Fruit fly (Drosophila melanogaster): ENCODE measurements around the gene Cdk8.

Cdk8 gene

dm6 chr3L:9838534-9838933 lies at the start of gene Cdk8:
Gene Cdk8 (minus strand): TSS chr3L:9838670.
- TF ChIP-seq ttk (optimal IDR thresholded peaks at IDR 0.05): no peak
- no peak for TF ChIP-seq h (optimal IDR thresholded peaks at IDR 0.05)
- TF ChIP-seq psq (optimal IDR thresholded peaks at IDR 0.05): no peak
- no peak for TF ChIP-seq Myc (optimal IDR thresholded peaks at IDR 0.05)
- no peak for TF ChIP-seq insv (optimal IDR thresholded peaks at IDR 0.05)
- TF ChIP-seq Sin3A (optimal IDR thresholded peaks at IDR 0.05): no peak

dm6 chr3L:9878685-9879084 lies 40.2 kb upstream of the Cdk8 start, which contains the start of gene CG34382:
Gene CG34382 (plus strand): TSS chr3L:9878985.
- TF ChIP-seq psq (optimal IDR thresholded peaks at IDR 0.05) (no peak), h (optimal IDR thresholded peaks at IDR 0.05) (no peak), insv (optimal IDR thresholded peaks at IDR 0.05) (no peak), Sin3A (optimal IDR thresholded peaks at IDR 0.05) (no peak), Myc (optimal IDR thresholded peaks at IDR 0.05) (no peak), ttk (optimal IDR thresholded peaks at IDR 0.05) (no peak)

dm6 chr3L:9872035-9872434 lies 33.6 kb upstream of the Cdk8 start:
- no peak for TF ChIP-seq ttk (optimal IDR thresholded peaks at IDR 0.05)
- TF ChIP-seq Myc (optimal IDR thresholded peaks at IDR 0.05): no peak
- TF ChIP-seq h (optimal IDR thresholded peaks at IDR 0.05): no peak
- TF ChIP-seq insv (optimal IDR thresholded peaks at IDR 0.05): no peak
- TF ChIP-seq Sin3A (optimal IDR thresholded peaks at IDR 0.05): no peak
- TF ChIP-seq psq (optimal IDR thresholded peaks at IDR 0.05): no peak

- no peak for TF ChIP-seq Myc (optimal IDR thresholded peaks at IDR 0.05)
- TF ChIP-seq Sin3A (optimal IDR thresholded peaks at IDR 0.05): no peak
- no peak for TF ChIP-seq insv (optimal IDR thresholded peaks at IDR 0.05)
These were observed 26.6 kb upstream of the Cdk8 start for dm6 chr3L:9865053-9865442.

- TF ChIP-seq Myc (optimal IDR thresholded peaks at IDR 0.05) (no peak), insv (optimal IDR thresholded peaks at IDR 0.05) (no peak), Sin3A (optimal IDR thresholded peaks at IDR 0.05) (no peak), psq (optimal IDR thresholded peaks at IDR 0.05) (no peak), ttk (optimal IDR thresholded peaks at IDR 0.05) (no peak), h (optimal IDR thresholded peaks at IDR 0.05) (no peak)
These were observed 26.0 kb upstream of the Cdk8 start, which contains the start of the genes iPLA2-VIA and Ciz1 for dm6 chr3L:9864275-9865052. Gene iPLA2-VIA (minus strand): TSS chr3L:9864349. Gene Ciz1 (plus strand): TSS chr3L:9864639.

- TF ChIP-seq h (optimal IDR thresholded peaks at IDR 0.05) (no peak), psq (optimal IDR thresholded peaks at IDR 0.05) (no peak), Myc (optimal IDR thresholded peaks at IDR 0.05) (no peak), ttk (optimal IDR thresholded peaks at IDR 0.05) (no peak), Sin3A (optimal IDR thresholded peaks at IDR 0.05) (no peak), insv (optimal IDR thresholded peaks at IDR 0.05) (no peak)
These were observed 25.2 kb upstream of the Cdk8 start for dm6 chr3L:9863656-9864055.

- TF ChIP-seq ttk (optimal IDR thresholded peaks at IDR 0.05): no peak
- TF ChIP-seq h (optimal IDR thresholded peaks at IDR 0.05): no peak
- no peak for TF ChIP-seq psq (optimal IDR thresholded peaks at IDR 0.05)
- TF ChIP-seq Myc (optimal IDR thresholded peaks at IDR 0.05): no peak
- no peak for TF ChIP-seq insv (optimal IDR thresholded peaks at IDR 0.05)
- no peak for TF ChIP-seq Sin3A (optimal IDR thresholded peaks at IDR 0.05)
These were observed 21.2 kb upstream of the Cdk8 start, which contains the start of gene CG10809 for dm6 chr3L:9859624-9860023. Gene CG10809 (minus strand): TSS chr3L:9859889.

dm6 chr3L:9856430-9857218 lies 18.2 kb upstream of the Cdk8 start:
- TF ChIP-seq Myc (optimal IDR thresholded peaks at IDR 0.05) (no peak), psq (optimal IDR thresholded peaks at IDR 0.05) (no peak), h (optimal IDR thresholded peaks at IDR 0.05) (no peak), ttk (optimal IDR thresholded peaks at IDR 0.05) (no peak), Sin3A (optimal IDR thresholded peaks at IDR 0.05) (no peak), insv (optimal IDR thresholded peaks at IDR 0.05) (no peak)

dm6 chr3L:9855784-9856426 lies 17.4 kb upstream of the Cdk8 start:
- TF ChIP-seq ttk (optimal IDR thresholded peaks at IDR 0.05) (no peak), Myc (optimal IDR thresholded peaks at IDR 0.05) (no peak), insv (optimal IDR thresholded peaks at IDR 0.05) (no peak), h (optimal IDR thresholded peaks at IDR 0.05) (no peak), Sin3A (optimal IDR thresholded peaks at IDR 0.05) (no peak), psq (optimal IDR thresholded peaks at IDR 0.05) (no peak)

- peak; percentile 30 for TF ChIP-seq psq (optimal IDR thresholded peaks at IDR 0.05)
- no peak for TF ChIP-seq Sin3A (optimal IDR thresholded peaks at IDR 0.05)
These were observed 16.4 kb upstream of the Cdk8 start, which contains the start of gene RasGAP1 for dm6 chr3L:9854583-9855519. Gene RasGAP1 (minus strand): TSS chr3L:9855285.

dm6 chr3L:9853895-9854470 lies 15.5 kb upstream of the Cdk8 start:
- TF ChIP-seq Sin3A (optimal IDR thresholded peaks at IDR 0.05): no peak
- no peak for TF ChIP-seq ttk (optimal IDR thresholded peaks at IDR 0.05)
- no peak for TF ChIP-seq h (optimal IDR thresholded peaks at IDR 0.05)
- no peak for TF ChIP-seq insv (optimal IDR thresholded peaks at IDR 0.05)
- no peak for TF ChIP-seq psq (optimal IDR thresholded peaks at IDR 0.05)
- TF ChIP-seq Myc (optimal IDR thresholded peaks at IDR 0.05): no peak

Data from Kc167 (cell line).